Worm (Caenorhabditis elegans) whole organism, L1 larva: Measurements from ENCODE around the gene dpm-1.

Source experiments
- nhr-85 ChIP-seq: sonication (generic microtip); peaks from one replicate; lab custom pipeline; 2016; ENCODE audit warnings: missing genetic modification characterization, inconsistent platforms, missing compliant biosample characterization
- sptf-1 ChIP-seq: fragments of 150-350 bp; optimal IDR thresholded peaks from 2 replicates; lab custom pipeline; 2014; ENCODE audit warnings: missing biosample characterization, missing genetic modification characterization

dpm-1 gene

ce11 chrIV:497155-497554 is 51.7 kb downstream of the dpm-1 start:
- TF ChIP-seq sptf-1 (tag; lab: Kevin White, UChicago) (no peak), nhr-85 (tag; lab: Kevin White, UChicago) (peak; percentile 31)
